Worm (Caenorhabditis elegans) whole organism, L4 larva: Measurements from ENCODE around the gene tps-2.

Experiments
- T26A8.4 ChIP-seq: fragments of 200-800 bp; sonication (Bioruptor generic); IDR thresholded peaks from 2 replicates; pipeline ENCODE4 v1.3.6; 2022; ENCODE audit warnings: missing genetic modification characterization, missing compliant biosample characterization
- fos-1 ChIP-seq: fragments of 150-350 bp; optimal IDR thresholded peaks from 2 replicates; lab custom pipeline; 2014; ENCODE audit warnings: missing biosample characterization, missing genetic modification characterization
- gei-8 ChIP-seq: fragments of 200-800 bp; sonication (Bioruptor generic); optimal IDR thresholded peaks from 2 replicates; lab custom pipeline; 2018; ENCODE audit warnings: mild to moderate bottlenecking, missing genetic modification characterization, missing compliant biosample characterization
- madf-5 ChIP-seq, 2 experiments: fragments of 200-800 bp; sonication (Bioruptor generic); IDR thresholded peaks; 2 replicates each; pipeline ENCODE4 v1.3.6; 2022; ENCODE audit warnings: missing compliant biosample characterization in 2 of 2, missing genetic modification characterization in 2 of 2
- mep-1 ChIP-seq: fragments of 150-350 bp; sonication (generic microtip); optimal IDR thresholded peaks from 3 replicates; lab custom pipeline; 2014; ENCODE audit warnings: missing biosample characterization, missing genetic modification characterization
- nhr-42 ChIP-seq: fragments of 200-800 bp; sonication (Bioruptor generic); IDR thresholded peaks from 2 replicates; pipeline ENCODE4 v1.3.6; 2022; ENCODE audit warnings: missing genetic modification characterization, missing compliant biosample characterization
- nhr-76 ChIP-seq: fragments of 150-350 bp; optimal IDR thresholded peaks from 2 replicates; lab custom pipeline; 2014; ENCODE audit warnings: missing biosample characterization, missing genetic modification characterization
- nhr-77 ChIP-seq: fragments of 150-350 bp; optimal IDR thresholded peaks from 2 replicates; lab custom pipeline; 2014; ENCODE audit warnings: missing biosample characterization, missing genetic modification characterization

DNA sequence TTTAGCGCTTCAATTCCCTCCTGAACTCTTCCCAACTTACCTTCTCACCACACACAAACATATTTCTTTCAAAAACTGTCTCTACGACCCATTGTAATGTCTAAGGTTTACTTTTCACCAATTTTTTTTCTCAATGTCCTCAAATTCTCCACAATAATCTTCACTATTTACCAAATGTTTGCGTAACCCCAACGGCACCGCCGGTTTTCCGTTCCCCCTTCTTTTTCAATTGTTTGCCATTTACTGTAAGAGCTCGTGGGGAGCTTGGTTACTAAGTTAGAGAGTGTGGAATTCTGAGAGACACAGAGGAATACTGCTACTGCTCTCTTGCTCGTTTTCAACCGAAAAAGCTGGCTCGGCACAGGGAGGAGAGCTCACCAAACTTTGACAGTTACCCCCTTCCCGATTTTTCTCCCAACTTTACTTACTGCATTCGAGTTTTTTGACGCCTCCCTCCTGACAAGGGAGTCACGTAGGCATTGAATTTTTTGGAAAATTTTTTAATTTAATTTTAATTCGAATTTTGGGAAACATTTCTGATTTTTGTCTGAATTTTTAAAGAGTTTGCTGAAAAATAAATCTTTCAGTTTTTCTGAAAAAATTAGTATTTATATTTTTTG lies 30.1 kb upstream of the tps-2 start:
- TF ChIP-seq mep-1 (no peak), T26A8.4 (GFP tag; lab: Robert Waterston, UW) (no peak), madf-5 (GFP tag; IDR thresholded peaks at IDR 0.05; lab: Robert Waterston, UW) (peak; percentile 35 to 73; a peak in 2 of 4 replicates), nhr-76 (tag; lab: Kevin White, UChicago) (no peak), gei-8 (GFP tag; lab: Kevin White, UChicago) (no peak), nhr-42 (GFP tag; lab: Robert Waterston, UW) (no peak), nhr-77 (tag; lab: Kevin White, UChicago) (no peak), fos-1 (tag; lab: Kevin White, UChicago) (no peak)
